Worm (Caenorhabditis elegans): ENCODE measurements around the gene sorb-1.
A peak's percentile ranks its signal among the peaks of the same experiment; 100 is the strongest.

The sorb-1 gene

ce11 chrIV:13788652-13789051 lies 38.5 kb downstream of the sorb-1 start, which contains the start of the genes sas-6 and Y45F10D.7 (continued):
- TF ChIP-seq unc-130 (GFP tag; optimal IDR thresholded peaks at IDR 0.05), result peak; percentile 44
- TF ChIP-seq ZK546.5 (tag; optimal IDR thresholded peaks at IDR 0.05), result no peak
- no peak for TF ChIP-seq vab-7 (GFP tag; IDR thresholded peaks at IDR 0.05)
- no peak for TF ChIP-seq ceh-44 (GFP tag; IDR thresholded peaks at IDR 0.05)
- peak; percentile 61 for TF ChIP-seq lin-13 (GFP tag; optimal IDR thresholded peaks at IDR 0.05)
- no peak for TF ChIP-seq nhr-48 (tag; optimal IDR thresholded peaks at IDR 0.05)
- peak; percentile 89 for TF ChIP-seq dpl-1 (GFP tag; optimal IDR thresholded peaks at IDR 0.05)
- TF ChIP-seq mes-2 (tag; optimal IDR thresholded peaks at IDR 0.05; ENCODE audit: poor library complexity, severe bottlenecking), result peak; percentile 83
- TF ChIP-seq snpc-4 (tag; optimal IDR thresholded peaks at IDR 0.05), result peak; percentile 22
- peak; percentile 25 for TF ChIP-seq dve-1 (tag; optimal IDR thresholded peaks at IDR 0.05; ENCODE audit: insufficient read depth)
- peak in 1 of 2 experiments; percentile 40 for TF ChIP-seq hif-1 (tag; optimal IDR thresholded peaks at IDR 0.05)
- TF ChIP-seq nhr-28 (tag; optimal IDR thresholded peaks at IDR 0.05), result peak; percentile 7
- TF ChIP-seq T20F7.1 (GFP tag; optimal IDR thresholded peaks at IDR 0.05), result peak; percentile 44
- TF ChIP-seq nhr-102 (tag; optimal IDR thresholded peaks at IDR 0.05), result no peak
- TF ChIP-seq aha-1 (tag), result peak; percentile 96

ce11 chrIV:13795249-13795909 lies 45.2 kb downstream of the sorb-1 start:
- TF ChIP-seq aha-1 (tag) (peak; percentile 6), snpc-1.2 (GFP tag; IDR thresholded peaks at IDR 0.05) (0 out of 2 replicates have a peak, but pooled peaks have one; percentile 13), unc-62 (GFP tag; optimal IDR thresholded peaks at IDR 0.05 in 1 of 2) (peak in 1 of 2 experiments; percentile 59), unc-62 (tag; optimal IDR thresholded peaks at IDR 0.05) (no peak), nhr-76 (tag; optimal IDR thresholded peaks at IDR 0.05) (no peak), lin-38 (GFP tag; IDR thresholded peaks at IDR 0.05) (peak; percentile 41; the same call in 1 of the 2 replicates), ctbp-1 (GFP tag; IDR thresholded peaks at IDR 0.05) (0 out of 2 replicates have a peak, but pooled peaks have one; percentile 13), D1046.2 (GFP tag; IDR thresholded peaks at IDR 0.05) (no peak)

- TF ChIP-seq T26A8.4 (GFP tag; IDR thresholded peaks at IDR 0.05), result no peak
- no peak for TF ChIP-seq lin-15B (tag; optimal IDR thresholded peaks at IDR 0.05)
- TF ChIP-seq ceh-28 (tag; optimal IDR thresholded peaks at IDR 0.05), result no peak
- no peak for TF ChIP-seq ceh-82 (tag; optimal IDR thresholded peaks at IDR 0.05)
- no peak for TF ChIP-seq ces-1 (GFP tag; optimal IDR thresholded peaks at IDR 0.05)
These were observed 47.8 kb downstream of the sorb-1 start, which contains the start of gene Y45F10D.6 for ce11 chrIV:13797859-13798374. TSS of gene Y45F10D.6 (minus strand) at chrIV:13797909.

ce11 chrIV:13807724-13808123 lies 57.6 kb downstream of the sorb-1 start, which contains the start of gene Y45F10D.14:
TSS of gene Y45F10D.14 (minus strand) at chrIV:13807824.
- TF ChIP-seq nhr-76 (tag; optimal IDR thresholded peaks at IDR 0.05) (no peak), Y105C5A.15 (GFP tag; IDR thresholded peaks at IDR 0.05) (no peak), R02D3.7 (tag; optimal IDR thresholded peaks at IDR 0.05) (no peak), unc-62 (GFP tag; optimal IDR thresholded peaks at IDR 0.05 in 1 of 2) (peak in 1 of 2 experiments; percentile 7), unc-62 (tag; optimal IDR thresholded peaks at IDR 0.05) (no peak), ama-1 (optimal IDR thresholded peaks at IDR 0.05) (no peak), mdl-1 (tag; optimal IDR thresholded peaks at IDR 0.05) (no peak), aly-2 (tag; optimal IDR thresholded peaks at IDR 0.05) (no peak), zag-1 (tag; optimal IDR thresholded peaks at IDR 0.05) (no peak), ztf-11 (tag; optimal IDR thresholded peaks at IDR 0.05) (no peak), egl-27 (tag; optimal IDR thresholded peaks at IDR 0.05) (no peak), cey-2 (tag; optimal IDR thresholded peaks at IDR 0.05; ENCODE audit: borderline replicate concordance, insufficient read depth) (no peak), Y5F2A.4 (GFP tag; optimal IDR thresholded peaks at IDR 0.05) (no peak), madf-5 (GFP tag; IDR thresholded peaks at IDR 0.05) (no peak), vab-7 (GFP tag; IDR thresholded peaks at IDR 0.05) (no peak), aha-1 (tag) (peak; percentile 74), mxl-3 (GFP tag; optimal IDR thresholded peaks at IDR 0.05) (no peak), nhr-6 (tag; optimal IDR thresholded peaks at IDR 0.05) (no peak), nhr-102 (tag; optimal IDR thresholded peaks at IDR 0.05) (no peak)

Measured in whole organism, L4 larva.